Fruit fly (Drosophila melanogaster) whole organism, pupa: ENCODE measurements around the gene CG7840.

Source experiments
- CG12605 ChIP-seq: fragments of 200-800 bp; sonication (Bioruptor generic); IDR thresholded peaks from 2 replicates; pipeline ENCODE4 v1.3.6; 2022; ENCODE audit warnings: missing biosample characterization, missing genetic modification characterization
- Pif1A ChIP-seq: fragments of 200-800 bp; sonication (Bioruptor generic); optimal IDR thresholded peaks from 3 replicates; lab custom pipeline; 2016; ENCODE audit warnings: missing biosample characterization, missing genetic modification characterization

DNA sequence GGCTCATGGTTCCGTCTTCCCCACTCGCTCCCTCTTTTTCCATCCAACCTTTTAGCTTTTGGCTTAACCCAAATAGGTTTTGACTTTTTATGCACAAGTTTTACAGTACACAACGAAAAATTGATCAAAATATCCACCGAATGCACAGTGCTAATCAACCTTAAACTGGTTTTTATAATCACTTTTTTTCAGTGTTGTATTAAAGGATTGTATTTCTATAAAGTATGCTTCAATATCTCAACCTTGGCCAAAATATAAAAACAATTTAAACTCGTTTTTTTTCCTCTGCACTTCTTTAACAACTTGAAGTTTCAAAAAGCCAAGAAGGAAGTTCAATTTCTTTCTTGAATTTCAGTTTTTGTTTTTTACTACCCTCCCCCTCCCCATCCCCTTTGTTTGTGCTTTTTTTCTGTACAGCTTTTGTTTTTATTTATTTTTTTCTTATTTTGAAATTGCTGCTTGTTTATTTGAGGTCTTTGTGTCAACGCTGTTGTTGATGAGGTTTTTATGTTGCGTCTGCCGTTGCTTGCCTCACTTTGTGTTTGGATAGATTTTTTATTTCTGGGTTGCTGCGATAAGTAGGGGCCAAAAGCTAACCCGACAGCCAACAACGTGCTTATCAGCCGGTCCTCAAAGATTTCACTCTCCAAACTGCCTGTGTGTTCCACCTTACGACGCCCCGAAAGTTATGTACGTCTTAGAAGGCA lies 20.3 kb upstream of the CG7840 start:
- TF ChIP-seq Pif1A (no peak), CG12605 (GFP tag; lab: Robert Waterston, UW) (no peak)
